Worm (Caenorhabditis elegans) whole organism, L4/young adult: Measurements from ENCODE around the gene cyp-33E2.

Source experiments
- W03F9.2 ChIP-seq: fragments of 150-350 bp; optimal IDR thresholded peaks from 2 replicates; lab custom pipeline; 2014; ENCODE audit warnings: missing biosample characterization, missing genetic modification characterization
- him-1 ChIP-seq: sonication (generic microtip); optimal IDR thresholded peaks from 2 replicates; lab custom pipeline; 2016; ENCODE audit warnings: missing genotype, missing genetic modification reagents, missing genetic modification characterization, missing compliant biosample characterization

ce11 chrIV:8654115-8654628 lies 42.0 kb downstream of the cyp-33E2 start, which contains the start of gene C49C8.1:
- TF ChIP-seq him-1 (no peak), W03F9.2 (tag; lab: Kevin White, UChicago) (no peak)
